Worm (Caenorhabditis elegans) whole organism, L4/young adult: ENCODE results near the gene clec-225.

Experiments used
- W03F9.2 ChIP-seq: fragments of 150-350 bp; optimal IDR thresholded peaks from 2 replicates; lab custom pipeline; 2014; ENCODE audit warnings: missing biosample characterization, missing genetic modification characterization
- dao-5 ChIP-seq: sonication (generic microtip); optimal IDR thresholded peaks from 2 replicates; lab custom pipeline; 2016; ENCODE audit warnings: missing genotype, missing genetic modification characterization, moderate library complexity, missing compliant biosample characterization
- him-1 ChIP-seq: sonication (generic microtip); optimal IDR thresholded peaks from 2 replicates; lab custom pipeline; 2016; ENCODE audit warnings: missing genotype, missing genetic modification reagents, missing genetic modification characterization, missing compliant biosample characterization

clec-225 gene

DNA sequence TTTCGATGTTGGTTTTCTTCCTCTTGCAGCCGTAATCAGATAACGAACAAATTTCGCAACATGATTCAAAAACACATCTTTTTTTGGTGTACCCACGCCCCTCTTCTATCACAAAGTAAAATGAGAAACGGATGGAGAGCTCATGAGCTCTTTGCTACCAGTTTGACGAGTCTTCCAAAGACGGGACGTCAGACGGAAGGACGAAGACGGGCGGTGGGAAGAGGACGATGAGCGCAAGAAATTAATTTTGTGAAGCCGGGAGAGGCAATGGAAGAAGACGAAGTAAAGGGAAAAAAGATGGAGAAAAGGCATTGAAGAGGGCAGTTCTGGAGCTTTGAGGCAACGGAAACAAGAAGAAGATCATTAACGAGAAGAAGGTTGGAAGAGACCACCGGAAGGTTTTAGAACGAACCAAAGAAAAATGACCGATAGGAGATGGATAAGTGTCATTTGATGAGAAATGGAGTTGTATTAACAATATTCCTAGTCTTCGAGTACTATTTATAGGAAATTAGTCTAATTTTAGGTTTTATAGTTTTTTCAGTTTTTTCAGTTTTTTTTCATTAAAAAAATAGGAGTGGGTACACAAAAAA, 23.0 kb downstream of the clec-225 start:
- TF ChIP-seq dao-5 (tag; lab: Kevin White, UChicago) (no peak), him-1 (tag; lab: Kevin White, UChicago) (no peak), W03F9.2 (tag; lab: Kevin White, UChicago) (no peak)

ce11 chrV:13105840-13106429, 28.8 kb downstream of the clec-225 start:
- TF ChIP-seq dao-5 (tag; lab: Kevin White, UChicago) (no peak), W03F9.2 (tag; lab: Kevin White, UChicago) (no peak), him-1 (tag; lab: Kevin White, UChicago) (no peak)

DNA sequence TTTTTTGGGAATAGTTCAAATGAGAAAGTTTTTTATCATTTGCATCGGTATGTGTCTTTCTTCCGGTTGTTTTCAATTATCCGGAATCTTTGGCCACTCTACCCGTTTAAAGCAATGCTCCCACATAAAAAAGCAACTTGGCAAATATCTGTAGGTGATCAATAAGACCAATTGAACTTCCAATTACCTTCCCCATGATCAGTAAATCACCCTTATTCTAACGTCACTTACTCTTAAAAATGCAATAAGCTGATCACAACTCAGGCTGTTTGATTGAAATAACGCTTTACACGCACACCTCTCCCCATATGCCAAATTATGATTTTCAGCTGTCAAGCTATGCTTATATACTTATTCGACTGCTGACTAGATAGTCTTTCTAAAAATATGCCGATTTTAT, 39.0 kb downstream of the clec-225 start, which contains the start of gene C34B4.5:
Gene C34B4.5, plus strand, starts transcription at position 301 of the 400 bp plus-strand sequence.
- TF ChIP-seq W03F9.2 (tag; lab: Kevin White, UChicago) (no peak), dao-5 (tag; lab: Kevin White, UChicago) (no peak), him-1 (tag; lab: Kevin White, UChicago) (no peak)

DNA sequence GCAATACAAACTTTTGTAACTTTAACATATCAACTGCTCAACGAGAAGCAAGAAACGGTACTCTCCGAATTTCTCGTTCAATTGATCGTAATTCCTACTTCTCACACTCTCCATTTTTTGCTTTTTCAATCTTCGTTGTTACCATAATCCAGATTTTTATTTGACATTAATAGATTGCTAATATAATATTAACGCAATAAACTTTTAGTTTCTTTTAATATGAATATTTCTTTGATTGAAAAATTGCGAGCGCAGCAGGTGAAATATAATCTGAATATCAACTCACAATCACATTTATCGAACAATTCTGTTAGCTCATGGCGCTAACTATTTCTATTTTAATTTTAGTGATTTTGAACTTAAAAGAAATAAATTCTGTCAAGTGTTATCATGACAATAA, 42.3 kb downstream of the clec-225 start, which contains the start of gene lurp-4:
Gene lurp-4, plus strand, starts transcription at position 301 of the 400 bp plus-strand sequence.
- no peak for TF ChIP-seq dao-5 (tag; lab: Kevin White, UChicago)
- TF ChIP-seq him-1 (tag; lab: Kevin White, UChicago), result no peak
- no peak for TF ChIP-seq W03F9.2 (tag; lab: Kevin White, UChicago)

ce11 chrV:13090130-13090770, 44.4 kb downstream of the clec-225 start, which contains the start of gene C34B4.4:
TSS of gene C34B4.4 (plus strand) at chrV:13090405.
- TF ChIP-seq dao-5 (tag; lab: Kevin White, UChicago), result no peak
- no peak for TF ChIP-seq him-1 (tag; lab: Kevin White, UChicago)
- TF ChIP-seq W03F9.2 (tag; lab: Kevin White, UChicago), result no peak

- TF ChIP-seq W03F9.2 (tag; lab: Kevin White, UChicago) (no peak), dao-5 (tag; lab: Kevin White, UChicago) (no peak), him-1 (tag; lab: Kevin White, UChicago) (no peak)
Observed at ce11 chrV:13088485-13088884, 46.2 kb downstream of the clec-225 start.

ce11 chrV:13085917-13086552, 48.7 kb downstream of the clec-225 start:
- peak; percentile 3 for TF ChIP-seq dao-5 (tag; lab: Kevin White, UChicago)
- TF ChIP-seq him-1 (tag; lab: Kevin White, UChicago), result peak; percentile 67
- TF ChIP-seq W03F9.2 (tag; lab: Kevin White, UChicago), result peak; percentile 32

DNA sequence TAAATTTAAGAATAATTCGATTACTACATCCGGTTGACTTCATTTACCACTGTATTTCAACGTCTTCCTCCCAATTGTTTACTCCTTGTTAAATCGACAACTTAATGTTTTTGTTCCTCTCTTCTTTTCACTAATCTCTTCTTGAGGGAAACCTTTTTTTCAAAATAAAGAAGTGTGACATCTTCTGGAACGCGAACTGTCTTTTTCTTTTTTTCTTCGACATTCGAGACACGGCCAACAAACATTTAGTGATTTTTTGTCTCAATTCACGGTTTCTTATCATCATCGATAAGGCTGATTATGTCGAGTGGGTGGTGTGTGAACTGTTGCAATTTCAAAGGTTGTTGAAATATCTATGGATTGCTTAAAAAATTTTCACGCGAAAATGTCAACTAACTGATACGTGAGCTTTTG, 49.5 kb downstream of the clec-225 start:
- TF ChIP-seq W03F9.2 (tag; lab: Kevin White, UChicago) (no peak), him-1 (tag; lab: Kevin White, UChicago) (no peak), dao-5 (tag; lab: Kevin White, UChicago) (no peak)

DNA sequence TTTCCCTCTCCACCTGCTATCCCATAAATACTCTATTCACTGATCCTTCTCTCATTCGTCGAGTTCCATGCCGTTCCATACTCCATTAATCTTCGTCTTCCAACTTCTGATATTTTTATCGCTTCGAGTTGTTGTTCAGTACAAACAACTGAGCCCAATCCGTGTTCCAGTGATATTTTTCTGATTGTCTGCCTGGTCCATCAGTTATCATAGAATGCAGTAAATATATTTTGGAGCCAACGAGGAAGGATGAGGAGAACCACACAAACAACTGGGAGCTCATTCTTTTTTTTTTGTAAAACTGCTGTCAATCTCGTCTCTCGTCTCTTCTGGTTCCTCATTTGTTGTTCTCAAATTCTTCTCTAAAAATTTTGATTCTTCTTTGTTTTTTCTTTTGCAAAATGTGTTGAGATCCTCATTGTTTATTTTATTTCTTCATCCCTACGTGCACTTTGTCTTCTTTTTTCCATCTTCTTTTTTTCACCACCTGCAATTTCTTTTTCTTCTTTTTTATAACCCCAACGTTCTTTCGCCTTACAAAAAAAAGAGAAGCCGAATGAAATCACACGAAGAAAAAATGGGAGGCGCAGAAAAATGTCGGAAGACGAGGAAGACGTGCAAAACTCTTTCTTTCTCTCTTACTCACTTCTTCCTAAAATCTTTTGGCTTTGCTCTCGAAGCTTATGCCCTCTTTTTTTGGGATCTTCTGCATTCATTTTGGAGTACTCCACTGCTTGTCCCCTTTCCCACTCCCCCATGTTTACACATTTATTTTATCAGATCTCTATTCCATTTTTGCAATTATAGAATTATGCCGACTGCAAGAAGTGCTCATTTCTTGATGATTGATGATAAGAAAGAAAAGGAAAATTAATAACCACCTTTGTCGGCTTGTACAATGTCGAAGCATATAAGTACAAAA, 50.7 kb downstream of the clec-225 start:
- TF ChIP-seq dao-5 (tag; lab: Kevin White, UChicago) (no peak), W03F9.2 (tag; lab: Kevin White, UChicago) (no peak), him-1 (tag; lab: Kevin White, UChicago) (no peak)
